Worm (Caenorhabditis elegans) whole organism, L4 larva: ENCODE measurements around the gene grl-29.

ENCODE experiments used
- F26F4.8 ChIP-seq: fragments of 200-800 bp; sonication (Bioruptor generic); conservative IDR thresholded peaks from 2 replicates; pipeline ENCODE4 v1.3.6; 2022; ENCODE audit warnings: missing genetic modification characterization, missing compliant biosample characterization
- Y75B8A.6 ChIP-seq: fragments of 200-800 bp; sonication (Bioruptor generic); IDR thresholded peaks from 2 replicates; pipeline ENCODE4 v1.3.6; 2022; ENCODE audit warnings: missing genetic modification reagents, missing genetic modification characterization, missing compliant biosample characterization
- ama-1 ChIP-seq: fragments of 150-350 bp; optimal IDR thresholded peaks from 2 replicates; lab custom pipeline; 2014; ENCODE audit warnings: inconsistent platforms, mixed read lengths
- dpl-1 ChIP-seq: fragments of 150-350 bp; optimal IDR thresholded peaks from 2 replicates; lab custom pipeline; 2014; ENCODE audit warnings: missing biosample characterization, missing genetic modification reagents, missing genetic modification characterization
- lsy-2 ChIP-seq, 2 experiments: fragments of 150-350 bp in 1 of 2; sonication (generic microtip) in 1 of 2; optimal IDR thresholded peaks; 2 replicates each; lab custom pipeline; 2014 to 2017; ENCODE audit warnings: missing biosample characterization in 2 of 2, missing genetic modification characterization in 2 of 2
- madf-9 ChIP-seq: fragments of 200-800 bp; sonication (Bioruptor generic); conservative IDR thresholded peaks from 2 replicates; pipeline ENCODE4 v1.3.6; 2022; ENCODE audit warnings: missing genetic modification reagents, missing genetic modification characterization, missing compliant biosample characterization
- nhr-237 ChIP-seq: sonication (generic microtip); optimal IDR thresholded peaks from 2 replicates; lab custom pipeline; 2017; ENCODE audit warnings: missing biosample characterization, missing genetic modification characterization
- zag-1 ChIP-seq: fragments of 150-350 bp; optimal IDR thresholded peaks from 2 replicates; lab custom pipeline; 2014; ENCODE audit warnings: missing biosample characterization, missing genetic modification characterization
- zfp-3 ChIP-seq: fragments of 200-800 bp; sonication (Bioruptor generic); conservative IDR thresholded peaks from 2 replicates; pipeline ENCODE4 v1.3.6; 2022; ENCODE audit warnings: missing genetic modification reagents, missing genetic modification characterization, missing compliant biosample characterization

DNA sequence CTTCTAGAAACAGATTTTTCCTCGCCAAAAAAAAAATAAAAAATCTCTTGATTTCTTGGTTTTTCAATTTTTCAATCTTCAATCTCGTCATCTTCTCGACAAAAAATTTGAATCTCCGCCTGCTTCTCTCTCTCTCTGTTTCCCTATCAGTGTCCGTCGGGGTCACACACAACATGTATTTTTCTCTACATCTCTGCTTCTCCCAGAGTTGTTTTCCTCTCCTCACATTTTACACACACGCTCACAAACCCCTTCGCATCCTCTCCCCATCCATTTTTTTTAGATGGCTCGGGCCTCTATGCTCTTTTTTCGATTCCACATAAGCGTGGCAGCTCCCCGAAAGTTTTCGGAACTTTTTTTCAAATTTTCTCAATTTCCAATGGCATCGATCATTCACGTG is 24.8 kb upstream of the grl-29 start:
- TF ChIP-seq ama-1: no peak
- TF ChIP-seq nhr-237 (tag; lab: Kevin White, UChicago): no peak
- peak in 1 of 2 experiments; percentile 66 for TF ChIP-seq lsy-2 (tag; optimal IDR thresholded peaks at IDR 0.05; lab: Kevin White, UChicago)
- TF ChIP-seq F26F4.8 (GFP tag; lab: Robert Waterston, UW): no peak
- no peak for TF ChIP-seq madf-9 (GFP tag; lab: Robert Waterston, UW)
- TF ChIP-seq zag-1 (tag; lab: Kevin White, UChicago): no peak
- TF ChIP-seq Y75B8A.6 (GFP tag; lab: Robert Waterston, UW): no peak
- 0 out of 2 replicates have a peak, but pooled peaks have one; percentile 9 for TF ChIP-seq zfp-3
- TF ChIP-seq dpl-1 (GFP tag; lab: Kevin White, UChicago): peak; percentile 66
